Fruit fly (Drosophila melanogaster) S2 (cell line): ENCODE data around the gene CG31457.

ENCODE experiments used
- CG8478 ChIP-seq: fragments of >200 bp; optimal IDR thresholded peaks from 2 replicates; lab custom pipeline; 2018
- CTCF ChIP-seq, 2 experiments: fragments of >200 bp; optimal IDR thresholded peaks; 2 replicates each; lab custom pipeline; 2018

DNA sequence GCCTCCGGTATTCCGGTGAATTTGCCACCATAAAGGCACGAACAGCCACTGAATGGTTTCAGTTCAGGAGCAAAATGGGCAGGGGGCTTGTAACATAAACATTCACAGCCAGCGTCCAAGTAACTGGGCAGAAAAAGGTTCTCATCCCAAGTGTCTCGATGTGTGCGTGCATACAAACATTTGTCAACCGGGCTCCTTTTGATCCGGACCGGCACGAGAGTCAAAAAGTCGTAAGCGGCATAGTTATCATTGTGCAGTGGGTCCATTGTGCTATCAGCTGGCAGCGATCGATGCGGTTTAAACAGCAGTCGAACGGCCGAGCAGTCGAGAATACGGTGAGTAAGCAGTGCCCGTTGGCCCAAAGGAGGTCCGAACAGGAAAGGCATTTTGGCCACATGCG is 17.9 kb upstream of the CG31457 start:
- TF ChIP-seq CTCF (optimal IDR thresholded peaks at IDR 0.05; lab: Kevin White, UChicago) = no peak
- no peak for TF ChIP-seq CG8478 (lab: Kevin White, UChicago)
